Fruit fly (Drosophila melanogaster) whole organism, wandering third instar larva: Measurements from ENCODE around the gene NdufV3.

Experiments used
- Abd-B ChIP-seq: fragments of >200 bp; optimal IDR thresholded peaks from 2 replicates; lab custom pipeline; 2017; ENCODE audit warnings: missing biosample characterization, missing genetic modification characterization
- CG32264 ChIP-seq: fragments of 200-800 bp; sonication (Bioruptor generic); optimal IDR thresholded peaks from 2 replicates; lab custom pipeline; 2016; ENCODE audit warnings: missing biosample characterization, missing genetic modification characterization
- CG9705 ChIP-seq: fragments of 200-800 bp; sonication (Bioruptor generic); optimal IDR thresholded peaks from 2 replicates; lab custom pipeline; 2018; ENCODE audit warnings: missing biosample characterization, mild to moderate bottlenecking, missing genetic modification characterization
- CrebA ChIP-seq: fragments of 200-800 bp; sonication (Bioruptor generic); optimal IDR thresholded peaks from 2 replicates; lab custom pipeline; 2016; ENCODE audit warnings: missing biosample characterization, mild to moderate bottlenecking, missing genetic modification characterization, borderline replicate concordance
- Dfd ChIP-seq: fragments of >200 bp; optimal IDR thresholded peaks from 2 replicates; lab custom pipeline; 2017; ENCODE audit warnings: missing biosample characterization, missing genetic modification characterization
- Dif ChIP-seq: fragments of 200-275, 200-300 bp; sonication (Bioruptor generic); optimal IDR thresholded peaks from 2 replicates; lab custom pipeline; 2018; ENCODE audit warnings: missing biosample characterization, missing genetic modification characterization; ENCODE audit not compliant: partially characterized antibody
- GATAd ChIP-seq: sonication (Bioruptor generic); optimal IDR thresholded peaks from 2 replicates; lab custom pipeline; 2016; ENCODE audit warnings: missing biosample characterization, missing genetic modification characterization
- HLH106 ChIP-seq: fragments of 200-800 bp; optimal IDR thresholded peaks from 3 replicates; lab custom pipeline; 2019; ENCODE audit warnings: missing biosample characterization, mild to moderate bottlenecking, missing genetic modification characterization, moderate library complexity
- Hnf4 ChIP-seq: fragments of 200-800 bp; sonication (Bioruptor generic); optimal IDR thresholded peaks from 2 replicates; lab custom pipeline; 2016; ENCODE audit warnings: missing biosample characterization, mild to moderate bottlenecking, missing genetic modification characterization
- Hr78 ChIP-seq: fragments of >200 bp; optimal IDR thresholded peaks from 2 replicates; lab custom pipeline; 2017; ENCODE audit warnings: missing biosample characterization, missing genetic modification characterization
- Hr83 ChIP-seq: fragments of 200-300 bp; sonication (Bioruptor generic); optimal IDR thresholded peaks from 2 replicates; lab custom pipeline; 2016; ENCODE audit warnings: missing biosample characterization, mild to moderate bottlenecking, missing genetic modification characterization, moderate library complexity; ENCODE audit not compliant: poor library complexity, severe bottlenecking
- Jra ChIP-seq: sonication (Bioruptor generic); optimal IDR thresholded peaks from 2 replicates; lab custom pipeline; 2016; ENCODE audit warnings: missing biosample characterization, missing genetic modification characterization
- Mio ChIP-seq: sonication (Bioruptor generic); optimal IDR thresholded peaks from 2 replicates; lab custom pipeline; 2016; ENCODE audit warnings: missing biosample characterization, missing genetic modification characterization
- Myc ChIP-seq: fragments of >200 bp; optimal IDR thresholded peaks from 2 replicates; lab custom pipeline; 2017
- N ChIP-seq: fragments of >200 bp; optimal IDR thresholded peaks from 2 replicates; lab custom pipeline; 2018; ENCODE audit warnings: missing biosample characterization, missing external identifiers, missing genetic modification characterization
- OdsH ChIP-seq: fragments of 200-800 bp; sonication (Bioruptor generic); optimal IDR thresholded peaks from 2 replicates; lab custom pipeline; 2016; ENCODE audit warnings: missing biosample characterization, mild to moderate bottlenecking, missing genetic modification characterization
- Rel ChIP-seq, 2 experiments: fragments of 200-800 bp; sonication (Bioruptor generic) in 1 of 2; optimal IDR thresholded peaks; 2 replicates in 1 of 2; 3 replicates in 1 of 2; lab custom pipeline; 2016 to 2019; ENCODE audit warnings: mild to moderate bottlenecking in 2 of 2, missing biosample characterization in 2 of 2, missing genetic modification characterization in 2 of 2, moderate library complexity in 1 of 2
- Sp1 ChIP-seq: fragments of 200-800 bp; sonication (Bioruptor generic); optimal IDR thresholded peaks from 3 replicates; lab custom pipeline; 2019; ENCODE audit warnings: missing biosample characterization, mild to moderate bottlenecking, missing genetic modification characterization, moderate library complexity
- Vsx2 ChIP-seq: fragments of 200-300, 225-300 bp; sonication (Bioruptor generic); optimal IDR thresholded peaks from 2 replicates; lab custom pipeline; 2018; ENCODE audit warnings: missing biosample characterization, missing genetic modification characterization; ENCODE audit not compliant: partially characterized antibody
- br ChIP-seq: fragments of 200-800 bp; sonication (Bioruptor generic); optimal IDR thresholded peaks from 2 replicates; lab custom pipeline; 2016; ENCODE audit warnings: missing biosample characterization, missing genetic modification characterization
- brk ChIP-seq: fragments of 200-800 bp; sonication (Bioruptor generic); optimal IDR thresholded peaks from 2 replicates; lab custom pipeline; 2016; ENCODE audit warnings: missing biosample characterization, mild to moderate bottlenecking, missing genetic modification characterization
- dl ChIP-seq, 2 experiments: fragments of 175-275, 200-275 bp in 1 of 2; fragments of 200-275 bp in 1 of 2; sonication (Bioruptor generic); optimal IDR thresholded peaks; lab custom pipeline; 2018; ENCODE audit warnings: mild to moderate bottlenecking in 2 of 2, missing biosample characterization in 2 of 2, missing genetic modification characterization in 2 of 2, moderate library complexity in 2 of 2; ENCODE audit not compliant: partially characterized antibody in 2 of 2, insufficient read depth in 1 of 2
- dmrt93B ChIP-seq: fragments of 200-800 bp; sonication (Bioruptor generic); optimal IDR thresholded peaks from 2 replicates; lab custom pipeline; 2018; ENCODE audit warnings: missing biosample characterization, mild to moderate bottlenecking, missing genetic modification characterization
- dsf ChIP-seq: sonication (Bioruptor generic); optimal IDR thresholded peaks from 2 replicates; lab custom pipeline; 2016; ENCODE audit warnings: missing biosample characterization, missing genetic modification characterization, borderline replicate concordance
- ey ChIP-seq: fragments of 200-800 bp; sonication (Bioruptor generic); optimal IDR thresholded peaks from 2 replicates; lab custom pipeline; 2016; ENCODE audit warnings: missing biosample characterization, missing genetic modification characterization
- foxo ChIP-seq, 2 experiments: fragments of 200-800 bp; sonication (Bioruptor generic); optimal IDR thresholded peaks; 2 replicates in 1 of 2; 3 replicates in 1 of 2; lab custom pipeline; 2016 to 2017; ENCODE audit warnings: missing biosample characterization in 2 of 2, missing genetic modification characterization in 2 of 2
- h ChIP-seq: fragments of 200-800 bp; sonication (Bioruptor generic); optimal IDR thresholded peaks from 3 replicates; lab custom pipeline; 2016; ENCODE audit warnings: missing biosample characterization, mild to moderate bottlenecking, missing genetic modification characterization
- jim ChIP-seq: fragments of 175-275, 200-325 bp; sonication (Bioruptor generic); optimal IDR thresholded peaks from 2 replicates; lab custom pipeline; 2016; ENCODE audit warnings: missing biosample characterization, mild to moderate bottlenecking, missing genetic modification characterization
- lola ChIP-seq: fragments of >200 bp; optimal IDR thresholded peaks from 2 replicates; lab custom pipeline; 2017; ENCODE audit warnings: missing biosample characterization, missing genetic modification characterization
- psq ChIP-seq: fragments of 200-800 bp; sonication (Bioruptor generic); optimal IDR thresholded peaks from 3 replicates; lab custom pipeline; 2017; ENCODE audit warnings: missing biosample characterization, mild to moderate bottlenecking, missing genetic modification characterization, moderate library complexity
- rgr ChIP-seq: fragments of 200-800 bp; sonication (Bioruptor generic); optimal IDR thresholded peaks from 3 replicates; lab custom pipeline; 2016; ENCODE audit warnings: missing biosample characterization, mild to moderate bottlenecking, missing genetic modification characterization
- sage ChIP-seq: fragments of 200-800 bp; sonication (Bioruptor generic); optimal IDR thresholded peaks from 2 replicates; lab custom pipeline; 2016; ENCODE audit warnings: missing biosample characterization, mild to moderate bottlenecking, missing genetic modification characterization
- sv ChIP-seq: fragments of 200-800 bp; sonication (Bioruptor generic); optimal IDR thresholded peaks from 3 replicates; lab custom pipeline; 2016; ENCODE audit warnings: missing biosample characterization, missing genetic modification characterization
- tai ChIP-seq: sonication (Bioruptor generic); optimal IDR thresholded peaks from 2 replicates; lab custom pipeline; 2016; ENCODE audit warnings: missing biosample characterization, missing genetic modification characterization
- usp ChIP-seq: fragments of >200 bp; optimal IDR thresholded peaks from 2 replicates; lab custom pipeline; 2017; ENCODE audit warnings: missing biosample characterization, missing genetic modification characterization
- woc ChIP-seq: sonication (Bioruptor generic); optimal IDR thresholded peaks from 2 replicates; lab custom pipeline; 2016; ENCODE audit warnings: missing biosample characterization, mild to moderate bottlenecking, missing genetic modification characterization

Gene NdufV3

dm6 chrX:11355708-11356174 is 5.9 kb downstream of the NdufV3 start, which contains the start of gene dsh:
TSS of gene dsh (plus strand) at chrX:11355881.
- TF ChIP-seq usp (GFP tag; lab: Kevin White, UChicago) (no peak), Vsx2 (GFP tag; lab: Kevin White, UChicago) (no peak), dl (GFP tag; optimal IDR thresholded peaks at IDR 0.05; lab: Kevin White, UChicago; ENCODE audit: insufficient read depth in 1 of 2, partially characterized antibody in 2 of 2) (no peak), Dif (GFP tag; lab: Kevin White, UChicago) (no peak), CG9705 (GFP tag; lab: Kevin White, UChicago) (no peak), HLH106 (tag; lab: Kevin White, UChicago) (no peak), Hr78 (GFP tag; lab: Kevin White, UChicago) (no peak), Myc (lab: Kevin White, UChicago) (no peak), CG32264 (no peak), brk (GFP tag; lab: Kevin White, UChicago) (no peak), dsf (GFP tag; lab: Kevin White, UChicago) (no peak), tai (GFP tag; lab: Kevin White, UChicago) (no peak), psq (GFP tag; lab: Kevin White, UChicago) (peak; percentile 8), GATAd (GFP tag; lab: Kevin White, UChicago) (no peak), sage (GFP tag; lab: Kevin White, UChicago) (no peak), Abd-B (no peak), foxo (GFP tag; optimal IDR thresholded peaks at IDR 0.05; lab: Kevin White, UChicago) (peak in 1 of 2 experiments; percentile 41), dmrt93B (no peak), OdsH (GFP tag; lab: Kevin White, UChicago) (no peak), Sp1 (peak; percentile 4)

- TF ChIP-seq Dfd (GFP tag; lab: Kevin White, UChicago) (no peak), rgr (GFP tag; lab: Kevin White, UChicago) (no peak), CG9705 (GFP tag; lab: Kevin White, UChicago) (no peak), brk (GFP tag; lab: Kevin White, UChicago) (no peak), ey (GFP tag; lab: Kevin White, UChicago) (no peak), Jra (GFP tag; lab: Kevin White, UChicago) (no peak), psq (GFP tag; lab: Kevin White, UChicago) (no peak), CG32264 (no peak), HLH106 (tag; lab: Kevin White, UChicago) (no peak), tai (GFP tag; lab: Kevin White, UChicago) (no peak), lola (no peak), CrebA (GFP tag; lab: Kevin White, UChicago) (no peak), Dif (GFP tag; lab: Kevin White, UChicago) (no peak), h (GFP tag; lab: Kevin White, UChicago) (no peak), woc (GFP tag; lab: Kevin White, UChicago) (no peak), N (no peak), sage (GFP tag; lab: Kevin White, UChicago) (no peak), jim (GFP tag; lab: Kevin White, UChicago) (no peak), Hnf4 (no peak)
- TF ChIP-seq, all 38 proteins: peak for 0
Measured at dm6 chrX:11356648-11357047, 6.8 kb downstream of the NdufV3 start.

- no peak for TF ChIP-seq GATAd (GFP tag; lab: Kevin White, UChicago)
- no peak for TF ChIP-seq br
- no peak for TF ChIP-seq Rel (GFP tag; optimal IDR thresholded peaks at IDR 0.05; lab: Kevin White, UChicago)
- peak; percentile 8 for TF ChIP-seq Rel (tag; optimal IDR thresholded peaks at IDR 0.05; lab: Kevin White, UChicago)
- TF ChIP-seq sv (GFP tag; lab: Kevin White, UChicago), result no peak
- no peak for TF ChIP-seq Mio (GFP tag; lab: Kevin White, UChicago)
- TF ChIP-seq Hr83 (GFP tag; lab: Kevin White, UChicago), result peak; percentile 10
- TF ChIP-seq tai (GFP tag; lab: Kevin White, UChicago), result no peak
- TF ChIP-seq dsf (GFP tag; lab: Kevin White, UChicago), result no peak
- no peak for TF ChIP-seq h (GFP tag; lab: Kevin White, UChicago)
- TF ChIP-seq OdsH (GFP tag; lab: Kevin White, UChicago), result no peak
- TF ChIP-seq Hr78 (GFP tag; lab: Kevin White, UChicago), result no peak
- TF ChIP-seq Abd-B, result no peak
- no peak for TF ChIP-seq CG32264
- peak; percentile 24 for TF ChIP-seq Sp1
- TF ChIP-seq usp (GFP tag; lab: Kevin White, UChicago), result no peak
- TF ChIP-seq dmrt93B, result no peak
- TF ChIP-seq rgr (GFP tag; lab: Kevin White, UChicago), result no peak
Measured at dm6 chrX:11359081-11359481, 9.3 kb downstream of the NdufV3 start, which contains the start of gene Pa1. TSS of gene Pa1 (plus strand) at chrX:11359236.
